Worm (Caenorhabditis elegans) whole organism, early embryonic: ENCODE measurements around the gene Y4C6B.1.
"Not testable (repeated sequence)": the region's sequence is repeated elsewhere in the genome, so short reads cannot be mapped to it uniquely, and the experiment has no call there.

Source experiments
- aly-1 ChIP-seq: sonication (generic microtip); optimal IDR thresholded peaks from 2 replicates; lab custom pipeline; 2016; ENCODE audit warnings: missing genetic modification characterization, missing compliant biosample characterization
- ama-1 ChIP-seq: fragments of 150-350 bp; optimal IDR thresholded peaks from 2 replicates; lab custom pipeline; 2014
- ceh-13 ChIP-seq: fragments of 200-800 bp; sonication (Bioruptor generic); optimal IDR thresholded peaks from 2 replicates; lab custom pipeline; 2018; ENCODE audit warnings: mild to moderate bottlenecking, missing genetic modification characterization, missing compliant biosample characterization
- ets-7 ChIP-seq: sonication (generic microtip); optimal IDR thresholded peaks from 2 replicates; lab custom pipeline; 2016; ENCODE audit warnings: missing genotype, missing genetic modification characterization, missing compliant biosample characterization
- flt-1 ChIP-seq: fragments of 200-800 bp; sonication (Bioruptor generic); IDR thresholded peaks from 2 replicates; pipeline ENCODE4 v1.3.6; 2022; ENCODE audit warnings: missing genetic modification characterization, missing compliant biosample characterization
- pes-1 ChIP-seq: fragments of 200-800 bp; sonication (Bioruptor generic); IDR thresholded peaks from 2 replicates; pipeline ENCODE4 v1.3.6; 2022; ENCODE audit warnings: missing genetic modification reagents, missing genetic modification characterization, missing compliant biosample characterization
- scrt-1 ChIP-seq: fragments of 200-800 bp; sonication (Bioruptor generic); IDR thresholded peaks from 2 replicates; pipeline ENCODE4 v1.3.6; 2022; ENCODE audit warnings: missing genetic modification characterization, missing compliant biosample characterization
- sea-1 ChIP-seq: fragments of 200-800 bp; sonication (Bioruptor generic); conservative IDR thresholded peaks from 2 replicates; pipeline ENCODE4 v1.3.6; 2022; ENCODE audit warnings: missing genetic modification characterization, missing compliant biosample characterization
- tra-4 ChIP-seq: sonication (generic microtip); optimal IDR thresholded peaks from 2 replicates; lab custom pipeline; 2017; ENCODE audit warnings: missing genetic modification characterization, missing compliant biosample characterization

DNA sequence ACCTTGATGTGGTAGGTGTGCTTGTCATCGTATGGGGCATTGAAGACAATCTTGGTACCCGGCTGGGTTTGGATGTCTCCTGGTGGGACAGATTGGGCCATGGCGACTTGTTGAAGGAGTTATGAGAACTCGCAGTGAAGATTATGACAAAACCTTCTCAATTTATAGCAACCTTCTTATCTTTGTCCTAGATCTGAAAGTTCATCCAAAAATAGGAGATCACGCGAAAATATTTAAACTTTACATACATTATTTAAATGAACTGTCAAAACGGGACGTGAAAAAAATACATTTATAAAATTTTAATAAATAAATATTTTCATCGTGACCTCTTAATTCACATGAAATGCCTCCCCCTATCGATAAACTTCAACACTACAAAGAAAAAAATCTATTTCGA is 41.3 kb upstream of the Y4C6B.1 start, which contains the start of the genes msp-59 and ZK354.2:
- not testable (repeated sequence) for TF ChIP-seq flt-1; tra-4 (tag; lab: Kevin White, UChicago); scrt-1 (GFP tag; lab: Robert Waterston, UW); ama-1 (lab: Kevin White, UChicago); ceh-13 (GFP tag; lab: Kevin White, UChicago); ets-7; pes-1 (GFP tag; lab: Robert Waterston, UW); aly-1; sea-1 (GFP tag; lab: Robert Waterston, UW)
